Worm (Caenorhabditis elegans) whole organism, late embryonic: ENCODE measurements around the gene pqm-1.

ENCODE experiments used
- fkh-10 ChIP-seq: fragments of 150-350 bp; optimal IDR thresholded peaks from 2 replicates; lab custom pipeline; 2014; ENCODE audit warnings: missing biosample characterization, missing genetic modification reagents, missing genetic modification characterization
- gmeb-2 ChIP-seq: sonication (generic microtip); optimal IDR thresholded peaks from 2 replicates; lab custom pipeline; 2016; ENCODE audit warnings: missing genetic modification characterization, inconsistent platforms, missing compliant biosample characterization
- nfya-1 ChIP-seq: sonication (generic microtip); optimal IDR thresholded peaks from 2 replicates; lab custom pipeline; 2017; ENCODE audit warnings: missing genetic modification characterization, mild to moderate bottlenecking, missing compliant biosample characterization, antibody characterized with exemption, moderate library complexity
- nhr-11 ChIP-seq: fragments of 150-350 bp; optimal IDR thresholded peaks from 2 replicates; lab custom pipeline; 2014; ENCODE audit warnings: missing biosample characterization, missing genetic modification characterization

ce11 chrII:11154957-11155356 is 2.6 kb upstream of the pqm-1 start:
- TF ChIP-seq fkh-10 (GFP tag; lab: Kevin White, UChicago) (no peak), gmeb-2 (no peak), nhr-11 (tag; lab: Kevin White, UChicago) (no peak), nfya-1 (no peak)
